Worm (Caenorhabditis elegans) whole organism, L4 larva: ENCODE measurements around the gene cest-24.
A peak's percentile ranks its signal among the peaks of the same experiment; 100 is the strongest.

ENCODE experiments used
- D1046.2 ChIP-seq: fragments of 200-800 bp; sonication (Bioruptor generic); IDR thresholded peaks from 2 replicates; pipeline ENCODE4 v1.3.6; 2022; ENCODE audit warnings: missing genetic modification characterization, missing compliant biosample characterization
- F37D6.2 ChIP-seq: sonication (generic microtip); optimal IDR thresholded peaks from 2 replicates; lab custom pipeline; 2016; ENCODE audit warnings: mild to moderate bottlenecking, missing genetic modification characterization, missing compliant biosample characterization
- R02D3.7 ChIP-seq: fragments of 150-350 bp; sonication (generic microtip); optimal IDR thresholded peaks from 3 replicates; lab custom pipeline; 2014; ENCODE audit warnings: missing biosample characterization, missing genetic modification characterization
- Y105C5A.15 ChIP-seq: fragments of 200-800 bp; sonication (Bioruptor generic); IDR thresholded peaks from 2 replicates; pipeline ENCODE4 v1.3.6; 2022; ENCODE audit warnings: missing genetic modification characterization, missing compliant biosample characterization
- Y48G9A.11 ChIP-seq: fragments of 200-800 bp; sonication (Bioruptor generic); IDR thresholded peaks from 2 replicates; pipeline ENCODE4 v1.3.6; 2022; ENCODE audit warnings: missing genetic modification reagents, missing genetic modification characterization, missing compliant biosample characterization
- Y75B8A.6 ChIP-seq: fragments of 200-800 bp; sonication (Bioruptor generic); IDR thresholded peaks from 2 replicates; pipeline ENCODE4 v1.3.6; 2022; ENCODE audit warnings: missing genetic modification reagents, missing genetic modification characterization, missing compliant biosample characterization
- aha-1 ChIP-seq: fragments of 150-350 bp; peaks from one replicate; lab custom pipeline; 2014; ENCODE audit warnings: missing biosample characterization, missing genetic modification characterization
- ceh-28 ChIP-seq: fragments of 150-350 bp; optimal IDR thresholded peaks from 2 replicates; lab custom pipeline; 2014; ENCODE audit warnings: missing biosample characterization, missing genetic modification reagents, missing genetic modification characterization
- ceh-32 ChIP-seq: sonication (generic microtip); optimal IDR thresholded peaks from 2 replicates; lab custom pipeline; 2016; ENCODE audit warnings: mild to moderate bottlenecking, missing genetic modification characterization, missing compliant biosample characterization; ENCODE audit not compliant: poor library complexity
- ceh-44 ChIP-seq: fragments of 200-800 bp; sonication (Bioruptor generic); IDR thresholded peaks from 2 replicates; pipeline ENCODE4 v1.3.6; 2022; ENCODE audit warnings: missing genetic modification reagents, missing genetic modification characterization, missing compliant biosample characterization
- daf-19 ChIP-seq: fragments of 200-800 bp; sonication (Bioruptor generic); conservative IDR thresholded peaks from 2 replicates; pipeline ENCODE4 v1.3.6; 2022; ENCODE audit warnings: missing genetic modification characterization, missing compliant biosample characterization
- dmd-6 ChIP-seq: fragments of 200-800 bp; sonication (Bioruptor generic); IDR thresholded peaks from 2 replicates; pipeline ENCODE4 v1.3.6; 2022; ENCODE audit warnings: missing genetic modification reagents, missing genetic modification characterization, missing compliant biosample characterization
- dpl-1 ChIP-seq: fragments of 150-350 bp; optimal IDR thresholded peaks from 2 replicates; lab custom pipeline; 2014; ENCODE audit warnings: missing biosample characterization, missing genetic modification reagents, missing genetic modification characterization
- egl-27 ChIP-seq: sonication (generic microtip); optimal IDR thresholded peaks from 3 replicates; lab custom pipeline; 2017; ENCODE audit warnings: missing biosample characterization, missing genetic modification reagents, missing genetic modification characterization
- fos-1 ChIP-seq: fragments of 150-350 bp; optimal IDR thresholded peaks from 2 replicates; lab custom pipeline; 2014; ENCODE audit warnings: missing biosample characterization, missing genetic modification characterization
- gei-8 ChIP-seq: fragments of 200-800 bp; sonication (Bioruptor generic); optimal IDR thresholded peaks from 2 replicates; lab custom pipeline; 2018; ENCODE audit warnings: mild to moderate bottlenecking, missing genetic modification characterization, missing compliant biosample characterization
- hlh-30 ChIP-seq: sonication (generic microtip); optimal IDR thresholded peaks from 2 replicates; lab custom pipeline; 2017; ENCODE audit warnings: antibody characterized with exemption, mild to moderate bottlenecking, missing genetic modification characterization, missing compliant biosample characterization; ENCODE audit not compliant: insufficient read depth
- hmg-1.1 ChIP-seq: fragments of 200-800 bp; sonication (Bioruptor generic); IDR thresholded peaks from 2 replicates; pipeline ENCODE4 v1.3.6; 2022; ENCODE audit warnings: missing genetic modification reagents, missing genetic modification characterization, missing compliant biosample characterization
- lir-3 ChIP-seq: sonication (generic microtip); optimal IDR thresholded peaks from 2 replicates; lab custom pipeline; 2016; ENCODE audit warnings: mild to moderate bottlenecking, missing genetic modification characterization, missing compliant biosample characterization
- mdt-29 ChIP-seq: fragments of 200-800 bp; sonication (Bioruptor generic); IDR thresholded peaks from 2 replicates; pipeline ENCODE4 v1.3.6; 2022; ENCODE audit warnings: missing genetic modification reagents, missing genetic modification characterization, missing compliant biosample characterization
- mep-1 ChIP-seq: fragments of 150-350 bp; sonication (generic microtip); optimal IDR thresholded peaks from 3 replicates; lab custom pipeline; 2014; ENCODE audit warnings: missing biosample characterization, missing genetic modification characterization
- nhr-111 ChIP-seq: fragments of 200-800 bp; sonication (Bioruptor generic); optimal IDR thresholded peaks from 2 replicates; lab custom pipeline; 2018; ENCODE audit warnings: mild to moderate bottlenecking, missing genetic modification characterization, missing compliant biosample characterization
- nhr-28 ChIP-seq: fragments of 150-350 bp; optimal IDR thresholded peaks from 2 replicates; lab custom pipeline; 2014; ENCODE audit warnings: missing biosample characterization, missing genetic modification characterization
- nhr-41 ChIP-seq: fragments of 200-800 bp; sonication (Bioruptor generic); IDR thresholded peaks from 2 replicates; pipeline ENCODE4 v1.3.6; 2022; ENCODE audit warnings: missing genetic modification reagents, missing genetic modification characterization, missing compliant biosample characterization
- nhr-42 ChIP-seq: fragments of 200-800 bp; sonication (Bioruptor generic); IDR thresholded peaks from 2 replicates; pipeline ENCODE4 v1.3.6; 2022; ENCODE audit warnings: missing genetic modification characterization, missing compliant biosample characterization
- nhr-6 ChIP-seq: fragments of 150-350 bp; optimal IDR thresholded peaks from 2 replicates; lab custom pipeline; 2014; ENCODE audit warnings: missing biosample characterization, missing genetic modification characterization
- nhr-77 ChIP-seq: fragments of 150-350 bp; optimal IDR thresholded peaks from 2 replicates; lab custom pipeline; 2014; ENCODE audit warnings: missing biosample characterization, missing genetic modification characterization
- pqm-1 ChIP-seq: sonication (generic microtip); optimal IDR thresholded peaks from 2 replicates; lab custom pipeline; 2017; ENCODE audit warnings: missing biosample characterization, missing genetic modification characterization
- set-16 ChIP-seq: fragments of 200-800 bp; sonication (Bioruptor generic); IDR thresholded peaks from 2 replicates; pipeline ENCODE4 v1.3.6; 2022; ENCODE audit warnings: missing genetic modification reagents, missing genetic modification characterization, missing compliant biosample characterization
- skn-1 ChIP-seq: fragments of 150-350 bp; optimal IDR thresholded peaks from 2 replicates; lab custom pipeline; 2014; ENCODE audit warnings: missing biosample characterization, missing genetic modification characterization
- spr-3 ChIP-seq: fragments of 200-800 bp; sonication (Bioruptor generic); optimal IDR thresholded peaks from 2 replicates; lab custom pipeline; 2018; ENCODE audit warnings: mild to moderate bottlenecking, missing genetic modification characterization, missing compliant biosample characterization
- unc-130 ChIP-seq: sonication (generic microtip); optimal IDR thresholded peaks from 2 replicates; lab custom pipeline; 2016; ENCODE audit warnings: missing genetic modification reagents, missing genetic modification characterization, missing compliant biosample characterization
- zag-1 ChIP-seq: fragments of 150-350 bp; optimal IDR thresholded peaks from 2 replicates; lab custom pipeline; 2014; ENCODE audit warnings: missing biosample characterization, missing genetic modification characterization
- zip-2 ChIP-seq: fragments of 150-350 bp; optimal IDR thresholded peaks from 2 replicates; lab custom pipeline; 2014; ENCODE audit warnings: missing biosample characterization, missing genetic modification characterization

The cest-24 gene

ce11 chrV:6278117-6279081, 38.3 kb upstream of the cest-24 start, which contains the start of gene fil-2 (continued):
- TF ChIP-seq mep-1 (peak; percentile 59), unc-130 (GFP tag; lab: Kevin White, UChicago) (no peak), zip-2 (tag; lab: Kevin White, UChicago) (peak; percentile 52), nhr-42 (GFP tag; lab: Robert Waterston, UW) (peak; percentile 73; the same call in 1 of the 2 replicates), ceh-28 (tag; lab: Kevin White, UChicago) (no peak), Y75B8A.6 (peak; percentile 67; the same call in 1 of the 2 replicates), fos-1 (tag; lab: Kevin White, UChicago) (no peak), D1046.2 (GFP tag; lab: Robert Waterston, UW) (peak; percentile 56; the same call in 1 of the 2 replicates), gei-8 (GFP tag; lab: Kevin White, UChicago) (peak; percentile 5), aha-1 (tag; lab: Kevin White, UChicago) (peak; percentile 75), nhr-28 (tag; lab: Kevin White, UChicago) (peak; percentile 73), hlh-30 (tag; lab: Kevin White, UChicago) (peak; percentile 5)

- TF ChIP-seq hmg-1.1 (no peak), pqm-1 (peak; percentile 4), dmd-6 (GFP tag; lab: Robert Waterston, UW) (peak; percentile 32; the same call in 1 of the 2 replicates)
Observed at ce11 chrV:6280067-6280466, 36.7 kb upstream of the cest-24 start.

- TF ChIP-seq nhr-111, result no peak
- no peak for TF ChIP-seq nhr-41 (GFP tag; lab: Robert Waterston, UW)
- TF ChIP-seq aha-1 (tag; lab: Kevin White, UChicago), result peak; percentile 38
Observed at ce11 chrV:6281175-6281574, 35.6 kb upstream of the cest-24 start, which contains the start of the genes K12B6.4 and spe-49. K12B6.4 (minus strand) TSS chrV:6281275. spe-49 (plus strand) TSS chrV:6281359.

ce11 chrV:6286343-6286742, 30.4 kb upstream of the cest-24 start, which contains the start of gene srn-1:
srn-1 (minus strand) TSS chrV:6286443.
- no peak for TF ChIP-seq nhr-6 (tag; lab: Kevin White, UChicago)
- TF ChIP-seq skn-1 (tag; lab: Kevin White, UChicago), result no peak
- no peak for TF ChIP-seq daf-19 (GFP tag; lab: Robert Waterston, UW)
- TF ChIP-seq dpl-1 (GFP tag; lab: Kevin White, UChicago), result no peak
- no peak for TF ChIP-seq lir-3 (tag; lab: Kevin White, UChicago)
- no peak for TF ChIP-seq R02D3.7 (tag; lab: Kevin White, UChicago)
- TF ChIP-seq mep-1, result no peak
- no peak for TF ChIP-seq ceh-44 (GFP tag; lab: Robert Waterston, UW)
- no peak for TF ChIP-seq F37D6.2 (tag; lab: Kevin White, UChicago)
- no peak for TF ChIP-seq zag-1 (tag; lab: Kevin White, UChicago)
- TF ChIP-seq Y105C5A.15 (GFP tag; lab: Robert Waterston, UW), result no peak
- no peak for TF ChIP-seq spr-3 (GFP tag; lab: Kevin White, UChicago)
- no peak for TF ChIP-seq zip-2 (tag; lab: Kevin White, UChicago)
- TF ChIP-seq set-16 (GFP tag; lab: Robert Waterston, UW), result no peak
- TF ChIP-seq ceh-32 (tag; lab: Kevin White, UChicago), result no peak
- TF ChIP-seq Y48G9A.11 (GFP tag; lab: Robert Waterston, UW), result no peak
- no peak for TF ChIP-seq egl-27 (tag; lab: Kevin White, UChicago)
- no peak for TF ChIP-seq hlh-30 (tag; lab: Kevin White, UChicago)
- no peak for TF ChIP-seq nhr-77
- TF ChIP-seq mdt-29 (GFP tag; lab: Robert Waterston, UW), result no peak
